Worm (Caenorhabditis elegans): Measurements from ENCODE around the gene cyp-43A1.
A peak's percentile ranks its signal among the peaks of the same experiment; 100 is the strongest.

- TF ChIP-seq ama-1 (optimal IDR thresholded peaks at IDR 0.05) (no peak), tra-4 (tag; optimal IDR thresholded peaks at IDR 0.05) (no peak), flt-1 (GFP tag; IDR thresholded peaks at IDR 0.05) (no peak), aly-1 (tag; optimal IDR thresholded peaks at IDR 0.05) (peak; percentile 50), hmg-4 (GFP tag; optimal IDR thresholded peaks at IDR 0.05) (peak; percentile 70), ceh-13 (GFP tag; optimal IDR thresholded peaks at IDR 0.05) (no peak), hnd-1 (tag; optimal IDR thresholded peaks at IDR 0.05) (no peak), ets-7 (tag; optimal IDR thresholded peaks at IDR 0.05) (no peak), ceh-36 (tag; optimal IDR thresholded peaks at IDR 0.05) (no peak), sea-1 (GFP tag; conservative IDR thresholded peaks at IDR 0.05) (no peak), tbx-11 (GFP tag; IDR thresholded peaks at IDR 0.05) (no peak)
These were observed 50.4 kb downstream of the cyp-43A1 start for ce11 chrX:5764739-5765138.

Measured in whole organism, early embryonic.